Worm (Caenorhabditis elegans): ENCODE results near the gene srw-13.

DNA sequence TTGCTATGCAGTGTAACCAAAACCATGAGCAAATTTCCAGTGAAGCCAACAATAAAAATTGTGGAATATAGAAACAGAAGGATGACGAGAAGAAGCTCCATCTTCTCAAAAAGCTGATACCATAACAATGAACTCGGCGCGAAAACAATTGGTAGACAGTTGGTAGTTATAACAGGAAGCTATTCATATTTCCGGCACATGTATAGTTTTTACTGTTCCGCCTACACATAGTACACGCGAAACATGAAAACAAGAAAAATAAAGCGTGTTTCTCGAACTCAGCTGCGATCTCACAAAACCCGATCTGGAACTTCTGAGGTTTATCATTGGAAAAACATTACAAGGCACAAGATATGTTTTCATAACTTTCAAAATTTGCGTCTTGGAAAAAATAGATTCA, 26.7 kb downstream of the srw-13 start, which contains the start of gene srsx-37:
- TF ChIP-seq klf-2 (GFP tag; conservative IDR thresholded peaks at IDR 0.05) (no peak), flt-1 (GFP tag; IDR thresholded peaks at IDR 0.05) (no peak), tab-1 (GFP tag; IDR thresholded peaks at IDR 0.05) (no peak), ztf-23 (GFP tag; IDR thresholded peaks at IDR 0.05) (no peak), med-1 (GFP tag; optimal IDR thresholded peaks at IDR 0.05; ENCODE audit: insufficient read depth) (no peak), ref-1 (GFP tag; conservative IDR thresholded peaks at IDR 0.05) (no peak)
